Worm (Caenorhabditis elegans) whole organism, L1 larva: Measurements from ENCODE around the gene srsx-33.

Experiments
- aha-1 ChIP-seq: fragments of 150-350 bp; optimal IDR thresholded peaks from 2 replicates; lab custom pipeline; 2014; ENCODE audit warnings: missing biosample characterization, missing genetic modification characterization
- snpc-4 ChIP-seq: fragments of 150-350 bp; optimal IDR thresholded peaks from 2 replicates; lab custom pipeline; 2014; ENCODE audit warnings: missing biosample characterization, missing genetic modification characterization

DNA sequence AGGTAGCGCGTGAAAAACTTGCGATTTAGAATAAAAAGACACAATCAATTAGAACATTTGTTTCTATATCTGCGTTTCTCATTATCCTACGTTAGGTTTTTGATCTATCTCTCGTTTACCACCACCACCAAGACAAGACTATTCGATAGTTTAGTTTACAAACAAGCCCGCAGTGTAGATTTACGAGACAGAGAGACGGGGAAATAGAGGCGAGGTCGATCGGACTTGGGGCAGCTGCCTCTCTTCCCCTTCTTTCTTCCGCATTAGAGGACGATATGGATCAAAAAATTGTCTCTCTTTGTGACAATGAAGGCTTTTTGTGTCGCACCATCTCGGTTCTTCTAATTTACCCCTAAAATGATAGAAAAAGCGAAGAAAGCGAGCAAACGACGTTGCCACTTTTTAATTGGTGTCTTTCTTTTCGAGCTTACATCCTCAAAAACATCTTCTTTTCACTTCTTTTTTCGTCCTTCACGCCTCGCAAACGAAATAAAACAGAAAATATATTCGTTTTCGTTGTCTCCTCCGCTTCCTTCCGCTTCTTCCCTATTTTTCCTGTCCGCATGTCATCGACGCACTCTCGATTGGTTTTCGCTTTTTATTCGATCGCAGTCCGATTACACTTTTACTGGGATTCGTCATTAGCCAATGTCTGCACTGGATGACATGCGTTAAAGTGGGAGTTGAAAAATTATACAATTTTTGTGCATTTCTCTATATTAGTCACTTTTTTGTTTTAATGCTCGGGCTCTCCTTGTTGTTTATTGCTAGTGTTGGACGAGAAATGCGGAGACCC is 29.3 kb upstream of the srsx-33 start:
- TF ChIP-seq snpc-4 (no peak), aha-1 (no peak)
